Fruit fly (Drosophila melanogaster) whole organism, wandering third instar larva: ENCODE measurements around the gene tws.

Experiments
- Abd-B ChIP-seq: fragments of >200 bp; optimal IDR thresholded peaks from 2 replicates; lab custom pipeline; 2017; ENCODE audit warnings: missing biosample characterization, missing genetic modification characterization
- CG32264 ChIP-seq: fragments of 200-800 bp; sonication (Bioruptor generic); optimal IDR thresholded peaks from 2 replicates; lab custom pipeline; 2016; ENCODE audit warnings: missing biosample characterization, missing genetic modification characterization
- CG9705 ChIP-seq: fragments of 200-800 bp; sonication (Bioruptor generic); optimal IDR thresholded peaks from 2 replicates; lab custom pipeline; 2018; ENCODE audit warnings: missing biosample characterization, mild to moderate bottlenecking, missing genetic modification characterization
- CrebA ChIP-seq: fragments of 200-800 bp; sonication (Bioruptor generic); optimal IDR thresholded peaks from 2 replicates; lab custom pipeline; 2016; ENCODE audit warnings: missing biosample characterization, mild to moderate bottlenecking, missing genetic modification characterization, borderline replicate concordance
- Dfd ChIP-seq: fragments of >200 bp; optimal IDR thresholded peaks from 2 replicates; lab custom pipeline; 2017; ENCODE audit warnings: missing biosample characterization, missing genetic modification characterization
- Dif ChIP-seq: fragments of 200-275, 200-300 bp; sonication (Bioruptor generic); optimal IDR thresholded peaks from 2 replicates; lab custom pipeline; 2018; ENCODE audit warnings: missing biosample characterization, missing genetic modification characterization; ENCODE audit not compliant: partially characterized antibody
- GATAd ChIP-seq: sonication (Bioruptor generic); optimal IDR thresholded peaks from 2 replicates; lab custom pipeline; 2016; ENCODE audit warnings: missing biosample characterization, missing genetic modification characterization
- HLH106 ChIP-seq: fragments of 200-800 bp; optimal IDR thresholded peaks from 3 replicates; lab custom pipeline; 2019; ENCODE audit warnings: missing biosample characterization, mild to moderate bottlenecking, missing genetic modification characterization, moderate library complexity
- Hnf4 ChIP-seq: fragments of 200-800 bp; sonication (Bioruptor generic); optimal IDR thresholded peaks from 2 replicates; lab custom pipeline; 2016; ENCODE audit warnings: missing biosample characterization, mild to moderate bottlenecking, missing genetic modification characterization
- Hr78 ChIP-seq: fragments of >200 bp; optimal IDR thresholded peaks from 2 replicates; lab custom pipeline; 2017; ENCODE audit warnings: missing biosample characterization, missing genetic modification characterization
- Hr83 ChIP-seq: fragments of 200-300 bp; sonication (Bioruptor generic); optimal IDR thresholded peaks from 2 replicates; lab custom pipeline; 2016; ENCODE audit warnings: missing biosample characterization, mild to moderate bottlenecking, missing genetic modification characterization, moderate library complexity; ENCODE audit not compliant: poor library complexity, severe bottlenecking
- Jra ChIP-seq: sonication (Bioruptor generic); optimal IDR thresholded peaks from 2 replicates; lab custom pipeline; 2016; ENCODE audit warnings: missing biosample characterization, missing genetic modification characterization
- Mio ChIP-seq: sonication (Bioruptor generic); optimal IDR thresholded peaks from 2 replicates; lab custom pipeline; 2016; ENCODE audit warnings: missing biosample characterization, missing genetic modification characterization
- Myc ChIP-seq: fragments of >200 bp; optimal IDR thresholded peaks from 2 replicates; lab custom pipeline; 2017
- OdsH ChIP-seq: fragments of 200-800 bp; sonication (Bioruptor generic); optimal IDR thresholded peaks from 2 replicates; lab custom pipeline; 2016; ENCODE audit warnings: missing biosample characterization, mild to moderate bottlenecking, missing genetic modification characterization
- Rel ChIP-seq, 2 experiments: fragments of 200-800 bp; sonication (Bioruptor generic) in 1 of 2; optimal IDR thresholded peaks; 2 replicates in 1 of 2; 3 replicates in 1 of 2; lab custom pipeline; 2016 to 2019; ENCODE audit warnings: mild to moderate bottlenecking in 2 of 2, missing biosample characterization in 2 of 2, missing genetic modification characterization in 2 of 2, moderate library complexity in 1 of 2
- Sp1 ChIP-seq: fragments of 200-800 bp; sonication (Bioruptor generic); optimal IDR thresholded peaks from 3 replicates; lab custom pipeline; 2019; ENCODE audit warnings: missing biosample characterization, mild to moderate bottlenecking, missing genetic modification characterization, moderate library complexity
- Vsx2 ChIP-seq: fragments of 200-300, 225-300 bp; sonication (Bioruptor generic); optimal IDR thresholded peaks from 2 replicates; lab custom pipeline; 2018; ENCODE audit warnings: missing biosample characterization, missing genetic modification characterization; ENCODE audit not compliant: partially characterized antibody
- br ChIP-seq: fragments of 200-800 bp; sonication (Bioruptor generic); optimal IDR thresholded peaks from 2 replicates; lab custom pipeline; 2016; ENCODE audit warnings: missing biosample characterization, missing genetic modification characterization
- brk ChIP-seq: fragments of 200-800 bp; sonication (Bioruptor generic); optimal IDR thresholded peaks from 2 replicates; lab custom pipeline; 2016; ENCODE audit warnings: missing biosample characterization, mild to moderate bottlenecking, missing genetic modification characterization
- dl ChIP-seq, 2 experiments: fragments of 175-275, 200-275 bp in 1 of 2; fragments of 200-275 bp in 1 of 2; sonication (Bioruptor generic); optimal IDR thresholded peaks; lab custom pipeline; 2018; ENCODE audit warnings: mild to moderate bottlenecking in 2 of 2, missing biosample characterization in 2 of 2, missing genetic modification characterization in 2 of 2, moderate library complexity in 2 of 2; ENCODE audit not compliant: partially characterized antibody in 2 of 2, insufficient read depth in 1 of 2
- dmrt93B ChIP-seq: fragments of 200-800 bp; sonication (Bioruptor generic); optimal IDR thresholded peaks from 2 replicates; lab custom pipeline; 2018; ENCODE audit warnings: missing biosample characterization, mild to moderate bottlenecking, missing genetic modification characterization
- dsf ChIP-seq: sonication (Bioruptor generic); optimal IDR thresholded peaks from 2 replicates; lab custom pipeline; 2016; ENCODE audit warnings: missing biosample characterization, missing genetic modification characterization, borderline replicate concordance
- ey ChIP-seq: fragments of 200-800 bp; sonication (Bioruptor generic); optimal IDR thresholded peaks from 2 replicates; lab custom pipeline; 2016; ENCODE audit warnings: missing biosample characterization, missing genetic modification characterization
- foxo ChIP-seq, 2 experiments: fragments of 200-800 bp; sonication (Bioruptor generic); optimal IDR thresholded peaks; 2 replicates in 1 of 2; 3 replicates in 1 of 2; lab custom pipeline; 2016 to 2017; ENCODE audit warnings: missing biosample characterization in 2 of 2, missing genetic modification characterization in 2 of 2
- fru ChIP-seq: fragments of 200-800 bp; sonication (Bioruptor generic); optimal IDR thresholded peaks from 3 replicates; lab custom pipeline; 2016; ENCODE audit warnings: missing biosample characterization, mild to moderate bottlenecking, missing genetic modification characterization
- h ChIP-seq: fragments of 200-800 bp; sonication (Bioruptor generic); optimal IDR thresholded peaks from 3 replicates; lab custom pipeline; 2016; ENCODE audit warnings: missing biosample characterization, mild to moderate bottlenecking, missing genetic modification characterization
- jim ChIP-seq: fragments of 175-275, 200-325 bp; sonication (Bioruptor generic); optimal IDR thresholded peaks from 2 replicates; lab custom pipeline; 2016; ENCODE audit warnings: missing biosample characterization, mild to moderate bottlenecking, missing genetic modification characterization
- lola ChIP-seq: fragments of >200 bp; optimal IDR thresholded peaks from 2 replicates; lab custom pipeline; 2017; ENCODE audit warnings: missing biosample characterization, missing genetic modification characterization
- pan ChIP-seq: fragments of >200 bp; optimal IDR thresholded peaks from 2 replicates; lab custom pipeline; 2017
- psq ChIP-seq: fragments of 200-800 bp; sonication (Bioruptor generic); optimal IDR thresholded peaks from 3 replicates; lab custom pipeline; 2017; ENCODE audit warnings: missing biosample characterization, mild to moderate bottlenecking, missing genetic modification characterization, moderate library complexity
- rgr ChIP-seq: fragments of 200-800 bp; sonication (Bioruptor generic); optimal IDR thresholded peaks from 3 replicates; lab custom pipeline; 2016; ENCODE audit warnings: missing biosample characterization, mild to moderate bottlenecking, missing genetic modification characterization
- sage ChIP-seq: fragments of 200-800 bp; sonication (Bioruptor generic); optimal IDR thresholded peaks from 2 replicates; lab custom pipeline; 2016; ENCODE audit warnings: missing biosample characterization, mild to moderate bottlenecking, missing genetic modification characterization
- tai ChIP-seq: sonication (Bioruptor generic); optimal IDR thresholded peaks from 2 replicates; lab custom pipeline; 2016; ENCODE audit warnings: missing biosample characterization, missing genetic modification characterization
- usp ChIP-seq: fragments of >200 bp; optimal IDR thresholded peaks from 2 replicates; lab custom pipeline; 2017; ENCODE audit warnings: missing biosample characterization, missing genetic modification characterization
- woc ChIP-seq: sonication (Bioruptor generic); optimal IDR thresholded peaks from 2 replicates; lab custom pipeline; 2016; ENCODE audit warnings: missing biosample characterization, mild to moderate bottlenecking, missing genetic modification characterization

The tws gene

dm6 chr3R:10169124-10169766, 29.7 kb upstream of the tws start:
- peak; percentile 15 for TF ChIP-seq OdsH
- TF ChIP-seq Dif (GFP tag; lab: Kevin White, UChicago): no peak
- TF ChIP-seq HLH106 (tag; lab: Kevin White, UChicago): no peak

dm6 chr3R:10168483-10169064, 29.0 kb upstream of the tws start:
- TF ChIP-seq CG9705 (GFP tag; lab: Kevin White, UChicago) (no peak), ey (GFP tag; lab: Kevin White, UChicago) (peak; percentile 65), usp (no peak), sage (GFP tag; lab: Kevin White, UChicago) (no peak), Hnf4 (GFP tag; lab: Kevin White, UChicago) (peak; percentile 20), Rel (GFP tag; optimal IDR thresholded peaks at IDR 0.05; lab: Kevin White, UChicago) (no peak), Rel (tag; optimal IDR thresholded peaks at IDR 0.05; lab: Kevin White, UChicago) (no peak), Vsx2 (GFP tag; lab: Kevin White, UChicago) (no peak), dmrt93B (peak; percentile 57), Jra (GFP tag; lab: Kevin White, UChicago) (peak; percentile 58), OdsH (peak; percentile 63), pan (no peak), CrebA (peak; percentile 23), foxo (GFP tag; optimal IDR thresholded peaks at IDR 0.05; lab: Kevin White, UChicago) (peak in 1 of 2 experiments; percentile 65), Abd-B (GFP tag; lab: Kevin White, UChicago) (no peak), Myc (lab: Kevin White, UChicago) (no peak), h (GFP tag; lab: Kevin White, UChicago) (peak; percentile 35), brk (GFP tag; lab: Kevin White, UChicago) (no peak), jim (GFP tag; lab: Kevin White, UChicago) (no peak), Sp1 (GFP tag; lab: Kevin White, UChicago) (peak; percentile 61), psq (GFP tag; lab: Kevin White, UChicago) (peak; percentile 33), lola (GFP tag; lab: Kevin White, UChicago) (no peak), GATAd (GFP tag; lab: Kevin White, UChicago) (no peak), Dif (GFP tag; lab: Kevin White, UChicago) (no peak), HLH106 (tag; lab: Kevin White, UChicago) (peak; percentile 59), fru (GFP tag; lab: Kevin White, UChicago) (peak; percentile 56), rgr (peak; percentile 51), Hr83 (GFP tag; lab: Kevin White, UChicago) (peak; percentile 52), woc (GFP tag; lab: Kevin White, UChicago) (peak; percentile 57), Hr78 (GFP tag; lab: Kevin White, UChicago) (no peak), CG32264 (peak; percentile 72), Dfd (no peak), br (GFP tag; lab: Kevin White, UChicago) (peak; percentile 15), tai (GFP tag; lab: Kevin White, UChicago) (no peak), dl (GFP tag; optimal IDR thresholded peaks at IDR 0.05; lab: Kevin White, UChicago; ENCODE audit: insufficient read depth in 1 of 2, partially characterized antibody in 2 of 2) (no peak), dsf (GFP tag; lab: Kevin White, UChicago) (no peak)

- no peak for TF ChIP-seq Sp1 (GFP tag; lab: Kevin White, UChicago)
- TF ChIP-seq Hr83 (GFP tag; lab: Kevin White, UChicago): no peak
- no peak for TF ChIP-seq jim (GFP tag; lab: Kevin White, UChicago)
- no peak for TF ChIP-seq CG9705 (GFP tag; lab: Kevin White, UChicago)
- no peak for TF ChIP-seq Jra (GFP tag; lab: Kevin White, UChicago)
- TF ChIP-seq dsf (GFP tag; lab: Kevin White, UChicago): no peak
- TF ChIP-seq Myc (lab: Kevin White, UChicago): no peak
- no peak for TF ChIP-seq tai (GFP tag; lab: Kevin White, UChicago)
- no peak for TF ChIP-seq Mio (GFP tag; lab: Kevin White, UChicago)
- TF ChIP-seq dmrt93B: no peak
- no peak for TF ChIP-seq Dif (GFP tag; lab: Kevin White, UChicago)
- no peak for TF ChIP-seq Vsx2 (GFP tag; lab: Kevin White, UChicago)
- TF ChIP-seq rgr: no peak
Observed at dm6 chr3R:10167280-10167679, 27.7 kb upstream of the tws start.
